Worm (Caenorhabditis elegans) whole organism, early embryonic: ENCODE data around the gene ZK637.14.

ENCODE experiments used
- B0310.2 ChIP-seq: sonication (generic microtip); optimal IDR thresholded peaks from 2 replicates; lab custom pipeline; 2016; ENCODE audit warnings: mild to moderate bottlenecking, missing genetic modification characterization, missing compliant biosample characterization
- F13C5.2 ChIP-seq: sonication (generic microtip); optimal IDR thresholded peaks from 2 replicates; lab custom pipeline; 2017; ENCODE audit warnings: mild to moderate bottlenecking, missing genetic modification characterization, inconsistent platforms, missing compliant biosample characterization
- ama-1 ChIP-seq: fragments of 150-350 bp; optimal IDR thresholded peaks from 2 replicates; lab custom pipeline; 2014
- ceh-13 ChIP-seq: fragments of 200-800 bp; sonication (Bioruptor generic); optimal IDR thresholded peaks from 2 replicates; lab custom pipeline; 2018; ENCODE audit warnings: mild to moderate bottlenecking, missing genetic modification characterization, missing compliant biosample characterization
- ceh-36 ChIP-seq: sonication (generic microtip); optimal IDR thresholded peaks from 2 replicates; lab custom pipeline; 2016; ENCODE audit warnings: missing genetic modification characterization, inconsistent platforms, missing compliant biosample characterization
- ets-7 ChIP-seq: sonication (generic microtip); optimal IDR thresholded peaks from 2 replicates; lab custom pipeline; 2016; ENCODE audit warnings: missing genotype, missing genetic modification characterization, missing compliant biosample characterization
- flt-1 ChIP-seq: fragments of 200-800 bp; sonication (Bioruptor generic); IDR thresholded peaks from 2 replicates; pipeline ENCODE4 v1.3.6; 2022; ENCODE audit warnings: missing genetic modification characterization, missing compliant biosample characterization
- hmbx-1 ChIP-seq: sonication (generic microtip); optimal IDR thresholded peaks from 2 replicates; lab custom pipeline; 2016; ENCODE audit warnings: mild to moderate bottlenecking, missing genetic modification characterization, missing compliant biosample characterization
- hmg-4 ChIP-seq: fragments of 200-800 bp; sonication (Bioruptor generic); optimal IDR thresholded peaks from 2 replicates; lab custom pipeline; 2018; ENCODE audit warnings: mild to moderate bottlenecking, missing genetic modification characterization, missing compliant biosample characterization
- pes-1 ChIP-seq: fragments of 200-800 bp; sonication (Bioruptor generic); IDR thresholded peaks from 2 replicates; pipeline ENCODE4 v1.3.6; 2022; ENCODE audit warnings: missing genetic modification reagents, missing genetic modification characterization, missing compliant biosample characterization
- sea-1 ChIP-seq: fragments of 200-800 bp; sonication (Bioruptor generic); conservative IDR thresholded peaks from 2 replicates; pipeline ENCODE4 v1.3.6; 2022; ENCODE audit warnings: missing genetic modification characterization, missing compliant biosample characterization
- tbx-11 ChIP-seq: fragments of 200-800 bp; sonication (Bioruptor generic); IDR thresholded peaks from 2 replicates; pipeline ENCODE4 v1.3.6; 2022; ENCODE audit warnings: missing genetic modification characterization, missing compliant biosample characterization
- tbx-37 ChIP-seq: fragments of 200-800 bp; sonication (Bioruptor generic); conservative IDR thresholded peaks from 2 replicates; pipeline ENCODE4 v1.3.6; 2022; ENCODE audit warnings: missing genetic modification reagents, missing genetic modification characterization, missing compliant biosample characterization
- tra-4 ChIP-seq: sonication (generic microtip); optimal IDR thresholded peaks from 2 replicates; lab custom pipeline; 2017; ENCODE audit warnings: missing genetic modification characterization, missing compliant biosample characterization

- TF ChIP-seq sea-1 (GFP tag; lab: Robert Waterston, UW) = no peak
- no peak for TF ChIP-seq hmg-4 (GFP tag; lab: Kevin White, UChicago)
- TF ChIP-seq hmbx-1 = no peak
- TF ChIP-seq ceh-36 (tag; lab: Kevin White, UChicago) = no peak
- TF ChIP-seq ama-1 (lab: Kevin White, UChicago) = no peak
- TF ChIP-seq tbx-37 = no peak
- TF ChIP-seq B0310.2 = no peak
- no peak for TF ChIP-seq tbx-11 (GFP tag; lab: Robert Waterston, UW)
- TF ChIP-seq F13C5.2 (tag; lab: Kevin White, UChicago) = no peak
- TF ChIP-seq ceh-13 (GFP tag; lab: Kevin White, UChicago) = no peak
- no peak for TF ChIP-seq ets-7 (tag; lab: Kevin White, UChicago)
- TF ChIP-seq pes-1 (GFP tag; lab: Robert Waterston, UW) = no peak
- TF ChIP-seq flt-1 (GFP tag; lab: Robert Waterston, UW) = no peak
- no peak for TF ChIP-seq tra-4 (tag; lab: Kevin White, UChicago)
These were observed 34.3 kb upstream of the ZK637.14 start, which contains the start of gene glb-1 for ce11 chrIII:8923240-8923734.
